Worm (Caenorhabditis elegans): ENCODE data around the gene Y73B6BL.44.

DNA sequence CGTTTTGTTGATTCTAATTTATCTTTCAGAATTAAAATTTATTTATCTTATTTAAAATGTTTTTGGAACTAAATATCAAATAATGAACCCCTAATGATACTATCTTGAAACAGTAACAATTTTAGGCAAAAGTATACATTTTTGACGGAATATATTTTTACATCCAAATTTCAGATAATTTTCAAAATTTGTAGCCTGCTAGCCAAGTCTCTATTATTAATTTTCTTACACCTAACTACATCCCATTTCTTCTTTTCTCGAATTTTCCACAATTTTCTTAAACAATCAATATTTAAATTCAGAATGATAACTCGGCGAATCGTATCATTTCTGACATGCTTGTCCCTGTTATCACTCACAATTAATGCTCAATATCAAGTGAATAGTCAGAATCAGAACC, 13.0 kb downstream of the Y73B6BL.44 start, which contains the start of gene pqn-89:
- TF ChIP-seq unc-62 (GFP tag; optimal IDR thresholded peaks at IDR 0.05) (no peak), ztf-11 (tag; optimal IDR thresholded peaks at IDR 0.05) (no peak), nhr-2 (tag; optimal IDR thresholded peaks at IDR 0.05) (no peak), lin-13 (tag; optimal IDR thresholded peaks at IDR 0.05) (no peak), mep-1 (tag; optimal IDR thresholded peaks at IDR 0.05) (no peak), nhr-28 (tag; optimal IDR thresholded peaks at IDR 0.05) (no peak), ceh-39 (tag; optimal IDR thresholded peaks at IDR 0.05) (no peak), nhr-12 (tag; optimal IDR thresholded peaks at IDR 0.05) (no peak)
